Worm (Caenorhabditis elegans) whole organism, L1 larva: Measurements from ENCODE around the gene lsy-12.
A peak's percentile ranks its signal among the peaks of the same experiment; 100 is the strongest.

Experiments used
- C16A3.4 ChIP-seq: fragments of 150-350 bp; optimal IDR thresholded peaks from 2 replicates; lab custom pipeline; 2014; ENCODE audit warnings: missing biosample characterization, missing genetic modification characterization
- F16B12.6 ChIP-seq: fragments of 150-350 bp; optimal IDR thresholded peaks from 2 replicates; lab custom pipeline; 2014; ENCODE audit warnings: missing biosample characterization, missing genetic modification characterization
- ceh-8 ChIP-seq: fragments of 200-800 bp; sonication (Bioruptor generic); optimal IDR thresholded peaks from 2 replicates; lab custom pipeline; 2018; ENCODE audit warnings: mild to moderate bottlenecking, missing genetic modification characterization, moderate library complexity, missing compliant biosample characterization
- ceh-82 ChIP-seq, 3 experiments: fragments of 150-350 bp in 1 of 3; sonication (generic microtip) in 2 of 3; optimal IDR thresholded peaks; 2 replicates each; lab custom pipeline; 2014 to 2017; ENCODE audit warnings: missing biosample characterization in 3 of 3, missing genetic modification characterization in 3 of 3
- dpl-1 ChIP-seq, 3 experiments: fragments of 150-350 bp in 2 of 3; sonication (generic microtip) in 1 of 3; optimal IDR thresholded peaks; 2 replicates each; lab custom pipeline; 2014 to 2017; ENCODE audit warnings: missing biosample characterization in 3 of 3, missing genetic modification characterization in 3 of 3, missing genetic modification reagents in 3 of 3
- dsc-1 ChIP-seq: sonication (generic microtip); optimal IDR thresholded peaks from 2 replicates; lab custom pipeline; 2016; ENCODE audit warnings: mild to moderate bottlenecking, missing genetic modification characterization, missing compliant biosample characterization
- efl-1 ChIP-seq, 4 experiments: fragments of 150-350 bp; optimal IDR thresholded peaks in 3 of 4; peaks in 1 of 4; 1 replicate in 1 of 4; 2 replicates in 3 of 4; lab custom pipeline; 2014; ENCODE audit warnings: missing biosample characterization in 2 of 4, missing genetic modification characterization in 2 of 4, missing genetic modification reagents in 2 of 4
- efl-3 ChIP-seq: fragments of 200-800 bp; sonication (Bioruptor generic); optimal IDR thresholded peaks from 2 replicates; lab custom pipeline; 2018; ENCODE audit warnings: mild to moderate bottlenecking, missing genetic modification characterization, missing compliant biosample characterization
- elt-3 ChIP-seq, 6 experiments: fragments of 150-350 bp in 1 of 6; sonication (generic microtip); optimal IDR thresholded peaks; 2 replicates each; lab custom pipeline; 2017 to 2018; ENCODE audit warnings: missing biosample characterization in 6 of 6, missing genetic modification characterization in 6 of 6, inconsistent platforms in 1 of 6
- ets-5 ChIP-seq: fragments of 200-800 bp; sonication (Bioruptor generic); IDR thresholded peaks from 2 replicates; pipeline ENCODE4 v1.3.6; 2022; ENCODE audit warnings: missing genetic modification characterization, missing compliant biosample characterization
- fkh-10 ChIP-seq: sonication (generic microtip); optimal IDR thresholded peaks from 2 replicates; lab custom pipeline; 2017; ENCODE audit warnings: missing biosample characterization, missing genetic modification reagents, missing genetic modification characterization
- hpl-2 ChIP-seq: fragments of 150-350 bp; optimal IDR thresholded peaks from 2 replicates; lab custom pipeline; 2014; ENCODE audit warnings: missing biosample characterization, missing genetic modification reagents, missing genetic modification characterization
- isw-1 ChIP-seq: fragments of 200-800 bp; sonication (Bioruptor generic); IDR thresholded peaks from 2 replicates; pipeline ENCODE4 v1.3.6; 2022; ENCODE audit warnings: missing genetic modification characterization, missing compliant biosample characterization
- lin-13 ChIP-seq: fragments of 150-350 bp; optimal IDR thresholded peaks from 2 replicates; lab custom pipeline; 2014; ENCODE audit warnings: missing biosample characterization, missing genetic modification reagents, missing genetic modification characterization
- lin-15B ChIP-seq: fragments of 150-350 bp; sonication (generic microtip); optimal IDR thresholded peaks from 3 replicates; lab custom pipeline; 2014; ENCODE audit warnings: missing biosample characterization, missing genetic modification characterization
- lsy-2 ChIP-seq, 2 experiments: fragments of 150-350 bp; optimal IDR thresholded peaks; 2 replicates each; lab custom pipeline; 2014; ENCODE audit warnings: missing biosample characterization in 2 of 2, missing genetic modification characterization in 2 of 2
- mab-9 ChIP-seq: fragments of 200-800 bp; sonication (Bioruptor generic); IDR thresholded peaks from 2 replicates; pipeline ENCODE4 v1.3.6; 2022; ENCODE audit warnings: missing genetic modification reagents, missing genetic modification characterization, missing compliant biosample characterization
- mep-1 ChIP-seq: fragments of 150-350 bp; optimal IDR thresholded peaks from 2 replicates; lab custom pipeline; 2014; ENCODE audit warnings: missing biosample characterization, missing genetic modification characterization
- nhr-19 ChIP-seq: fragments of 200-800 bp; sonication (Bioruptor generic); conservative IDR thresholded peaks from 2 replicates; pipeline ENCODE4 v1.3.6; 2022; ENCODE audit warnings: missing genetic modification characterization, missing compliant biosample characterization
- nhr-20 ChIP-seq: sonication (generic microtip); optimal IDR thresholded peaks from 2 replicates; lab custom pipeline; 2016; ENCODE audit warnings: mild to moderate bottlenecking, missing genetic modification characterization, missing compliant biosample characterization
- nhr-237 ChIP-seq: fragments of 150-350 bp; optimal IDR thresholded peaks from 2 replicates; lab custom pipeline; 2014; ENCODE audit warnings: missing biosample characterization, missing genetic modification characterization
- nhr-28 ChIP-seq: fragments of 150-350 bp; optimal IDR thresholded peaks from 2 replicates; lab custom pipeline; 2014; ENCODE audit warnings: missing biosample characterization, missing genetic modification characterization
- nhr-71 ChIP-seq: sonication (generic microtip); optimal IDR thresholded peaks from 2 replicates; lab custom pipeline; 2016; ENCODE audit warnings: mild to moderate bottlenecking, missing genetic modification characterization, moderate library complexity, missing compliant biosample characterization
- nhr-76 ChIP-seq: sonication (generic microtip); optimal IDR thresholded peaks from 2 replicates; lab custom pipeline; 2017; ENCODE audit warnings: missing biosample characterization, missing genetic modification characterization
- nhr-77 ChIP-seq: fragments of 150-350 bp; optimal IDR thresholded peaks from 2 replicates; lab custom pipeline; 2014; ENCODE audit warnings: missing biosample characterization, missing genetic modification characterization
- nhr-84 ChIP-seq: sonication (generic microtip); optimal IDR thresholded peaks from 2 replicates; lab custom pipeline; 2017; ENCODE audit warnings: missing biosample characterization, missing genetic modification characterization
- nhr-90 ChIP-seq: sonication (generic microtip); optimal IDR thresholded peaks from 2 replicates; lab custom pipeline; 2016; ENCODE audit warnings: mild to moderate bottlenecking, missing genetic modification characterization, missing compliant biosample characterization; ENCODE audit not compliant: poor library complexity
- pqm-1 ChIP-seq: sonication (generic microtip); optimal IDR thresholded peaks from 3 replicates; lab custom pipeline; 2017; ENCODE audit warnings: missing biosample characterization, missing genetic modification characterization
- snu-23 ChIP-seq: sonication (generic microtip); optimal IDR thresholded peaks from 2 replicates; lab custom pipeline; 2016; ENCODE audit warnings: missing genetic modification characterization, missing compliant biosample characterization
- sup-37 ChIP-seq: fragments of 200-800 bp; sonication (Bioruptor generic); optimal IDR thresholded peaks from 2 replicates; lab custom pipeline; 2018; ENCODE audit warnings: mild to moderate bottlenecking, missing genetic modification characterization, missing compliant biosample characterization
- tbx-2 ChIP-seq: sonication (generic microtip); optimal IDR thresholded peaks from 2 replicates; lab custom pipeline; 2016; ENCODE audit warnings: missing genetic modification characterization, missing compliant biosample characterization
- unc-130 ChIP-seq: fragments of 150-350 bp; optimal IDR thresholded peaks from 2 replicates; lab custom pipeline; 2017; ENCODE audit warnings: missing biosample characterization, missing genetic modification characterization, inconsistent platforms
- unc-62 ChIP-seq: fragments of 150-350 bp; optimal IDR thresholded peaks from 2 replicates; lab custom pipeline; 2014; ENCODE audit warnings: missing biosample characterization, missing genetic modification reagents, missing genetic modification characterization
- unc-98 ChIP-seq: fragments of 200-800 bp; sonication (Bioruptor generic); IDR thresholded peaks from 2 replicates; pipeline ENCODE4 v1.3.6; 2022; ENCODE audit warnings: missing genetic modification characterization, missing compliant biosample characterization
- vab-15 ChIP-seq: sonication (generic microtip); optimal IDR thresholded peaks from 2 replicates; lab custom pipeline; 2017; ENCODE audit warnings: missing genotype, mild to moderate bottlenecking, missing genetic modification characterization, missing compliant biosample characterization
- xbp-1 ChIP-seq: sonication (generic microtip); optimal IDR thresholded peaks from 2 replicates; lab custom pipeline; 2016; ENCODE audit warnings: missing genetic modification characterization, missing compliant biosample characterization

The lsy-12 gene

ce11 chrV:9853801-9854200 lies 6.0 kb downstream of the lsy-12 start (continued):
- TF ChIP-seq lin-13 (GFP tag; lab: Kevin White, UChicago) (no peak), lsy-2 (tag; optimal IDR thresholded peaks at IDR 0.05; lab: Kevin White, UChicago) (peak in 1 of 2 experiments; percentile 12), dsc-1 (tag; lab: Kevin White, UChicago) (no peak), efl-3 (GFP tag; lab: Kevin White, UChicago) (no peak), nhr-237 (no peak), xbp-1 (tag; lab: Kevin White, UChicago) (no peak), mep-1 (tag; lab: Kevin White, UChicago) (peak; percentile 6), nhr-76 (tag; lab: Kevin White, UChicago) (no peak), nhr-19 (no peak), mab-9 (GFP tag; lab: Robert Waterston, UW) (no peak), dpl-1 (GFP tag; optimal IDR thresholded peaks at IDR 0.05; lab: Kevin White, UChicago) (no peak)

ce11 chrV:9848576-9848975 lies 11.2 kb downstream of the lsy-12 start:
- TF ChIP-seq sup-37 (no peak), ceh-82 (tag; optimal IDR thresholded peaks at IDR 0.05; lab: Kevin White, UChicago) (no peak), hpl-2 (GFP tag; lab: Kevin White, UChicago) (no peak), elt-3 (tag; optimal IDR thresholded peaks at IDR 0.05; lab: Kevin White, UChicago) (no peak), nhr-20 (no peak), C16A3.4 (tag; lab: Kevin White, UChicago) (no peak), lsy-2 (tag; optimal IDR thresholded peaks at IDR 0.05; lab: Kevin White, UChicago) (no peak), fkh-10 (GFP tag; lab: Kevin White, UChicago) (no peak), ceh-8 (GFP tag; lab: Kevin White, UChicago) (no peak), lin-15B (tag; lab: Kevin White, UChicago) (no peak), efl-3 (GFP tag; lab: Kevin White, UChicago) (no peak), tbx-2 (no peak), unc-98 (GFP tag; lab: Robert Waterston, UW) (no peak)

ce11 chrV:9843376-9843916 lies 16.3 kb downstream of the lsy-12 start, which contains the start of gene sru-8:
sru-8 (plus strand) TSS chrV:9843866.
- no peak for TF ChIP-seq nhr-19
- no peak for TF ChIP-seq snu-23 (GFP tag; lab: Kevin White, UChicago)
- no peak for TF ChIP-seq efl-1 (optimal IDR thresholded peaks at IDR 0.05; lab: Kevin White, UChicago)
- no peak for TF ChIP-seq efl-1 (GFP tag; optimal IDR thresholded peaks at IDR 0.05 in 1 of 2; lab: Kevin White, UChicago)
- no peak for TF ChIP-seq nhr-28 (tag; lab: Kevin White, UChicago)
- TF ChIP-seq vab-15 (tag; lab: Kevin White, UChicago), result no peak
- TF ChIP-seq isw-1, result no peak
- no peak for TF ChIP-seq nhr-71 (tag; lab: Kevin White, UChicago)
- no peak for TF ChIP-seq unc-130 (tag; lab: Kevin White, UChicago)
- TF ChIP-seq lsy-2 (tag; optimal IDR thresholded peaks at IDR 0.05; lab: Kevin White, UChicago), result no peak
- TF ChIP-seq sup-37, result no peak
- TF ChIP-seq nhr-77, result no peak

- TF ChIP-seq pqm-1 (tag; lab: Kevin White, UChicago) (no peak), nhr-90 (no peak), F16B12.6 (no peak), nhr-84 (tag; lab: Kevin White, UChicago) (no peak), unc-62 (GFP tag; lab: Kevin White, UChicago) (no peak), nhr-77 (no peak), dsc-1 (tag; lab: Kevin White, UChicago) (no peak), ets-5 (GFP tag; lab: Robert Waterston, UW) (no peak), elt-3 (tag; optimal IDR thresholded peaks at IDR 0.05; lab: Kevin White, UChicago) (no peak), sup-37 (no peak)
Observed at ce11 chrV:9841376-9841775, 18.4 kb downstream of the lsy-12 start, which contains the start of gene sru-36. sru-36 (plus strand) TSS chrV:9841676.
